Worm (Caenorhabditis elegans) whole organism, L1 larva: ENCODE measurements around the gene F02C12.2.

ENCODE experiments used
- C16A3.4 ChIP-seq: fragments of 150-350 bp; optimal IDR thresholded peaks from 2 replicates; lab custom pipeline; 2014; ENCODE audit warnings: missing biosample characterization, missing genetic modification characterization
- F16B12.6 ChIP-seq: fragments of 150-350 bp; optimal IDR thresholded peaks from 2 replicates; lab custom pipeline; 2014; ENCODE audit warnings: missing biosample characterization, missing genetic modification characterization
- ama-1 ChIP-seq: fragments of 150-350 bp; optimal IDR thresholded peaks from 2 replicates; lab custom pipeline; 2014
- blmp-1 ChIP-seq: fragments of 150-350 bp; optimal IDR thresholded peaks from 2 replicates; lab custom pipeline; 2014; ENCODE audit warnings: missing biosample characterization, missing genetic modification characterization
- ceh-8 ChIP-seq: fragments of 200-800 bp; sonication (Bioruptor generic); optimal IDR thresholded peaks from 2 replicates; lab custom pipeline; 2018; ENCODE audit warnings: mild to moderate bottlenecking, missing genetic modification characterization, moderate library complexity, missing compliant biosample characterization
- ceh-82 ChIP-seq, 3 experiments: fragments of 150-350 bp in 1 of 3; sonication (generic microtip) in 2 of 3; optimal IDR thresholded peaks; 2 replicates each; lab custom pipeline; 2014 to 2017; ENCODE audit warnings: missing biosample characterization in 3 of 3, missing genetic modification characterization in 3 of 3
- ceh-90 ChIP-seq: sonication (generic microtip); optimal IDR thresholded peaks from 2 replicates; lab custom pipeline; 2016; ENCODE audit warnings: missing genetic modification characterization, missing compliant biosample characterization
- ces-1 ChIP-seq: fragments of 150-350 bp; optimal IDR thresholded peaks from 2 replicates; lab custom pipeline; 2014; ENCODE audit warnings: missing biosample characterization, missing genetic modification reagents, missing genetic modification characterization
- dsc-1 ChIP-seq: sonication (generic microtip); optimal IDR thresholded peaks from 2 replicates; lab custom pipeline; 2016; ENCODE audit warnings: mild to moderate bottlenecking, missing genetic modification characterization, missing compliant biosample characterization
- efl-1 ChIP-seq, 4 experiments: fragments of 150-350 bp; optimal IDR thresholded peaks in 3 of 4; peaks in 1 of 4; 1 replicate in 1 of 4; 2 replicates in 3 of 4; lab custom pipeline; 2014; ENCODE audit warnings: missing biosample characterization in 2 of 4, missing genetic modification characterization in 2 of 4, missing genetic modification reagents in 2 of 4
- egl-13 ChIP-seq: sonication (generic microtip); optimal IDR thresholded peaks from 2 replicates; lab custom pipeline; 2016; ENCODE audit warnings: missing genotype, missing genetic modification reagents, missing genetic modification characterization, missing compliant biosample characterization
- egl-27 ChIP-seq, 2 experiments: fragments of 150-350 bp in 1 of 2; sonication (generic microtip); optimal IDR thresholded peaks; 3 replicates each; lab custom pipeline; 2017 to 2018; ENCODE audit warnings: missing biosample characterization in 2 of 2, missing genetic modification characterization in 2 of 2, missing genetic modification reagents in 2 of 2
- elt-2 ChIP-seq: sonication (generic microtip); optimal IDR thresholded peaks from 2 replicates; lab custom pipeline; 2016; ENCODE audit warnings: missing genetic modification characterization, mild to moderate bottlenecking, inconsistent platforms, missing compliant biosample characterization, missing genetic modification reagents
- ets-5 ChIP-seq: fragments of 200-800 bp; sonication (Bioruptor generic); IDR thresholded peaks from 2 replicates; pipeline ENCODE4 v1.3.6; 2022; ENCODE audit warnings: missing genetic modification characterization, missing compliant biosample characterization
- grh-1 ChIP-seq: fragments of 200-800 bp; sonication (Bioruptor generic); IDR thresholded peaks from 2 replicates; pipeline ENCODE4 v1.3.6; 2022; ENCODE audit warnings: missing genetic modification reagents, missing genetic modification characterization, missing compliant biosample characterization
- irx-1 ChIP-seq: sonication (generic microtip); optimal IDR thresholded peaks from 2 replicates; lab custom pipeline; 2016; ENCODE audit warnings: missing genetic modification characterization, missing compliant biosample characterization
- lin-13 ChIP-seq: fragments of 150-350 bp; optimal IDR thresholded peaks from 2 replicates; lab custom pipeline; 2014; ENCODE audit warnings: missing biosample characterization, missing genetic modification reagents, missing genetic modification characterization
- lin-14 ChIP-seq: fragments of 200-800 bp; sonication (Bioruptor generic); optimal IDR thresholded peaks from 2 replicates; lab custom pipeline; 2018; ENCODE audit warnings: mild to moderate bottlenecking, missing genetic modification characterization, moderate library complexity, missing compliant biosample characterization
- lin-35 ChIP-seq, 2 experiments: fragments of 150-350 bp; optimal IDR thresholded peaks; 2 replicates each; lab custom pipeline; 2014; ENCODE audit warnings: missing biosample characterization in 2 of 2, missing genetic modification characterization in 2 of 2, missing genetic modification reagents in 2 of 2
- lin-39 ChIP-seq: fragments of 150-350 bp; optimal IDR thresholded peaks from 2 replicates; lab custom pipeline; 2014; ENCODE audit warnings: missing biosample characterization, missing genetic modification reagents, missing genetic modification characterization
- lir-3 ChIP-seq: sonication (generic microtip); optimal IDR thresholded peaks from 2 replicates; lab custom pipeline; 2016; ENCODE audit warnings: mild to moderate bottlenecking, missing genetic modification characterization, moderate library complexity, missing compliant biosample characterization; ENCODE audit not compliant: poor library complexity
- lsy-2 ChIP-seq, 2 experiments: fragments of 150-350 bp; optimal IDR thresholded peaks; 2 replicates each; lab custom pipeline; 2014; ENCODE audit warnings: missing biosample characterization in 2 of 2, missing genetic modification characterization in 2 of 2
- mdl-1 ChIP-seq, 2 experiments: fragments of 150-350 bp; optimal IDR thresholded peaks; 2 replicates each; lab custom pipeline; 2014 to 2017; ENCODE audit warnings: missing biosample characterization in 2 of 2, missing genetic modification characterization in 2 of 2, inconsistent platforms in 1 of 2
- mep-1 ChIP-seq: fragments of 150-350 bp; optimal IDR thresholded peaks from 2 replicates; lab custom pipeline; 2014; ENCODE audit warnings: missing biosample characterization, missing genetic modification characterization
- nhr-11 ChIP-seq: fragments of 150-350 bp; optimal IDR thresholded peaks from 2 replicates; lab custom pipeline; 2014; ENCODE audit warnings: missing biosample characterization, missing genetic modification characterization
- nhr-12 ChIP-seq: sonication (generic microtip); optimal IDR thresholded peaks from 2 replicates; lab custom pipeline; 2017; ENCODE audit warnings: missing biosample characterization, missing genetic modification characterization
- nhr-19 ChIP-seq: fragments of 200-800 bp; sonication (Bioruptor generic); conservative IDR thresholded peaks from 2 replicates; pipeline ENCODE4 v1.3.6; 2022; ENCODE audit warnings: missing genetic modification characterization, missing compliant biosample characterization
- nhr-20 ChIP-seq: sonication (generic microtip); optimal IDR thresholded peaks from 2 replicates; lab custom pipeline; 2016; ENCODE audit warnings: mild to moderate bottlenecking, missing genetic modification characterization, missing compliant biosample characterization
- nhr-47 ChIP-seq: sonication (generic microtip); optimal IDR thresholded peaks from 2 replicates; lab custom pipeline; 2016; ENCODE audit warnings: mild to moderate bottlenecking, missing genetic modification characterization, moderate library complexity, missing compliant biosample characterization
- nhr-71 ChIP-seq: sonication (generic microtip); optimal IDR thresholded peaks from 2 replicates; lab custom pipeline; 2016; ENCODE audit warnings: mild to moderate bottlenecking, missing genetic modification characterization, moderate library complexity, missing compliant biosample characterization
- nhr-85 ChIP-seq: sonication (generic microtip); peaks from one replicate; lab custom pipeline; 2016; ENCODE audit warnings: missing genetic modification characterization, inconsistent platforms, missing compliant biosample characterization
- nhr-90 ChIP-seq: sonication (generic microtip); optimal IDR thresholded peaks from 2 replicates; lab custom pipeline; 2016; ENCODE audit warnings: mild to moderate bottlenecking, missing genetic modification characterization, missing compliant biosample characterization; ENCODE audit not compliant: poor library complexity
- pag-3 ChIP-seq: sonication (generic microtip); optimal IDR thresholded peaks from 2 replicates; lab custom pipeline; 2017; ENCODE audit warnings: missing genetic modification characterization, mild to moderate bottlenecking, missing compliant biosample characterization, antibody characterized with exemption, borderline replicate concordance; ENCODE audit not compliant: insufficient read depth
- rnt-1 ChIP-seq: sonication (generic microtip); optimal IDR thresholded peaks from 2 replicates; lab custom pipeline; 2016; ENCODE audit warnings: mild to moderate bottlenecking, missing genetic modification characterization, moderate library complexity, missing compliant biosample characterization
- skn-1 ChIP-seq: fragments of 150-350 bp; optimal IDR thresholded peaks from 2 replicates; lab custom pipeline; 2014; ENCODE audit warnings: missing biosample characterization, missing genetic modification characterization
- snpc-4 ChIP-seq: fragments of 150-350 bp; optimal IDR thresholded peaks from 2 replicates; lab custom pipeline; 2014; ENCODE audit warnings: missing biosample characterization, missing genetic modification characterization
- snu-23 ChIP-seq: sonication (generic microtip); optimal IDR thresholded peaks from 2 replicates; lab custom pipeline; 2016; ENCODE audit warnings: missing genetic modification characterization, missing compliant biosample characterization
- sox-4 ChIP-seq: sonication (generic microtip); optimal IDR thresholded peaks from 2 replicates; lab custom pipeline; 2016; ENCODE audit warnings: missing genetic modification characterization, missing compliant biosample characterization
- swsn-7 ChIP-seq: sonication (generic microtip); optimal IDR thresholded peaks from 2 replicates; lab custom pipeline; 2016; ENCODE audit warnings: missing genetic modification characterization, missing compliant biosample characterization
- tbx-2 ChIP-seq: sonication (generic microtip); optimal IDR thresholded peaks from 2 replicates; lab custom pipeline; 2016; ENCODE audit warnings: missing genetic modification characterization, missing compliant biosample characterization
- tlp-1 ChIP-seq: fragments of 150-350 bp; optimal IDR thresholded peaks from 2 replicates; lab custom pipeline; 2014; ENCODE audit warnings: missing biosample characterization, missing genetic modification characterization
- unc-86 ChIP-seq: sonication (generic microtip); optimal IDR thresholded peaks from 2 replicates; lab custom pipeline; 2016; ENCODE audit warnings: missing genetic modification characterization, missing compliant biosample characterization
- ztf-4 ChIP-seq: fragments of 150-350 bp; optimal IDR thresholded peaks from 2 replicates; lab custom pipeline; 2014; ENCODE audit warnings: missing biosample characterization, missing genetic modification characterization

The F02C12.2 gene

ce11 chrX:13350804-13351747 is 48.0 kb downstream of the F02C12.2 start, which contains the start of gene mxl-3:
mxl-3 (minus strand) TSS chrX:13350804.
- TF ChIP-seq irx-1 (tag; lab: Kevin White, UChicago) (no peak), nhr-12 (no peak), unc-86 (tag; lab: Kevin White, UChicago) (no peak), nhr-11 (tag; lab: Kevin White, UChicago) (peak; percentile 51), rnt-1 (tag; lab: Kevin White, UChicago) (peak; percentile 63), lsy-2 (tag; optimal IDR thresholded peaks at IDR 0.05; lab: Kevin White, UChicago) (peak in 1 of 2 experiments; percentile 18), ztf-4 (tag; lab: Kevin White, UChicago) (peak; percentile 9), nhr-71 (tag; lab: Kevin White, UChicago) (peak; percentile 76), sox-4 (tag; lab: Kevin White, UChicago) (no peak), elt-2 (tag; lab: Kevin White, UChicago) (peak; percentile 41), nhr-47 (peak; percentile 46), lir-3 (no peak), swsn-7 (tag; lab: Kevin White, UChicago) (no peak), pag-3 (tag; lab: Kevin White, UChicago) (no peak), tlp-1 (tag; lab: Kevin White, UChicago) (no peak), tbx-2 (peak; percentile 66), lin-35 (GFP tag; optimal IDR thresholded peaks at IDR 0.05; lab: Kevin White, UChicago) (peak in 1 of 2 experiments; percentile 30), ceh-82 (tag; optimal IDR thresholded peaks at IDR 0.05; lab: Kevin White, UChicago) (no peak), snpc-4 (no peak), egl-27 (tag; optimal IDR thresholded peaks at IDR 0.05; lab: Kevin White, UChicago) (peak in 1 of 2 experiments; percentile 29), C16A3.4 (tag; lab: Kevin White, UChicago) (peak; percentile 18), ceh-90 (tag; lab: Kevin White, UChicago) (no peak), nhr-19 (GFP tag; lab: Robert Waterston, UW) (peak; percentile 88), ces-1 (GFP tag; lab: Kevin White, UChicago) (no peak), mdl-1 (tag; optimal IDR thresholded peaks at IDR 0.05; lab: Kevin White, UChicago) (peak in 1 of 2 experiments; percentile 44), nhr-90 (tag; lab: Kevin White, UChicago) (peak; percentile 57), lin-13 (GFP tag; lab: Kevin White, UChicago) (peak; percentile 16), lin-14 (GFP tag; lab: Kevin White, UChicago) (peak; percentile 54), F16B12.6 (tag; lab: Kevin White, UChicago) (no peak), skn-1 (peak; percentile 36), ets-5 (GFP tag; lab: Robert Waterston, UW) (no peak), nhr-85 (tag; lab: Kevin White, UChicago) (peak; percentile 80), egl-13 (tag; lab: Kevin White, UChicago) (no peak), efl-1 (optimal IDR thresholded peaks at IDR 0.05; lab: Kevin White, UChicago) (no peak), efl-1 (GFP tag; optimal IDR thresholded peaks at IDR 0.05 in 1 of 2; lab: Kevin White, UChicago) (peak in 1 of 2 experiments; percentile 69), grh-1 (GFP tag; lab: Robert Waterston, UW) (no peak), ama-1 (lab: Kevin White, UChicago) (peak; percentile 56), lin-39 (tag; lab: Kevin White, UChicago) (no peak), nhr-20 (tag; lab: Kevin White, UChicago) (peak; percentile 67), blmp-1 (tag; lab: Kevin White, UChicago) (peak; percentile 9), mep-1 (tag; lab: Kevin White, UChicago) (peak; percentile 41), ceh-8 (GFP tag; lab: Kevin White, UChicago) (no peak), snu-23 (GFP tag; lab: Kevin White, UChicago) (peak; percentile 74), dsc-1 (tag; lab: Kevin White, UChicago) (peak; percentile 2)
